Fruit fly (Drosophila melanogaster) whole organism, embryonic: Measurements from ENCODE around the gene CG5388.

Source experiments
- CG11504 ChIP-seq: fragments of 200-800 bp; sonication (Bioruptor generic); optimal IDR thresholded peaks from 3 replicates; lab custom pipeline; 2019; ENCODE audit warnings: missing biosample characterization, mild to moderate bottlenecking, missing genetic modification characterization, moderate library complexity
- CG12391 ChIP-seq: fragments of 200-800 bp; sonication (Bioruptor generic); optimal IDR thresholded peaks from 3 replicates; lab custom pipeline; 2018; ENCODE audit warnings: missing biosample characterization, mild to moderate bottlenecking, missing genetic modification characterization, moderate library complexity
- CG13624 ChIP-seq: fragments of 200-800 bp; sonication (Bioruptor generic); optimal IDR thresholded peaks from 2 replicates; lab custom pipeline; 2016; ENCODE audit warnings: missing biosample characterization, missing genetic modification characterization
- CG14441 ChIP-seq: fragments of 200-800 bp; sonication (Bioruptor generic); IDR thresholded peaks from 2 replicates; pipeline ENCODE4 v1.3.6; 2022; ENCODE audit warnings: missing biosample characterization, missing genetic modification characterization
- CG1647 ChIP-seq: fragments of 200-800 bp; sonication (Bioruptor generic); optimal IDR thresholded peaks from 3 replicates; lab custom pipeline; 2016; ENCODE audit warnings: missing biosample characterization, missing genetic modification characterization
- CG16813 ChIP-seq: fragments of 200-800 bp; sonication (Bioruptor generic); IDR thresholded peaks from 3 replicates; pipeline ENCODE4 v1.3.6; 2022; ENCODE audit warnings: missing biosample characterization, missing genetic modification characterization; ENCODE audit not compliant: partially characterized antibody
- CG17359 ChIP-seq: fragments of 200-800 bp; sonication (Bioruptor generic); optimal IDR thresholded peaks from 3 replicates; lab custom pipeline; 2018; ENCODE audit warnings: missing biosample characterization, mild to moderate bottlenecking, missing genetic modification characterization, moderate library complexity
- CG17361 ChIP-seq: fragments of 200-800 bp; sonication (Bioruptor generic); IDR thresholded peaks from 3 replicates; pipeline ENCODE4 v1.3.6; 2022; ENCODE audit warnings: missing biosample characterization, missing genetic modification characterization
- CG2712 ChIP-seq: fragments of 200-800 bp; optimal IDR thresholded peaks from 3 replicates; lab custom pipeline; 2019; ENCODE audit warnings: missing biosample characterization, mild to moderate bottlenecking, missing genetic modification characterization, moderate library complexity
- CG30403 ChIP-seq: fragments of 200-800 bp; sonication (Bioruptor generic); optimal IDR thresholded peaks from 3 replicates; lab custom pipeline; 2016; ENCODE audit warnings: missing biosample characterization, missing genetic modification characterization
- CG31441 ChIP-seq: fragments of 200-800 bp; sonication (Bioruptor generic); IDR thresholded peaks from 2 replicates; pipeline ENCODE4 v1.3.6; 2022; ENCODE audit warnings: missing biosample characterization, missing genetic modification characterization
- CG3163 ChIP-seq: fragments of 200-800 bp; sonication (Bioruptor generic); optimal IDR thresholded peaks from 3 replicates; lab custom pipeline; 2016; ENCODE audit warnings: missing biosample characterization, missing genetic modification characterization
- CG32772 ChIP-seq: fragments of 200-800 bp; sonication (Bioruptor generic); IDR thresholded peaks from 2 replicates; pipeline ENCODE4 v1.3.6; 2022; ENCODE audit warnings: missing biosample characterization, missing genetic modification characterization
- CG3407 ChIP-seq: fragments of 200-800 bp; sonication (Bioruptor generic); optimal IDR thresholded peaks from 2 replicates; lab custom pipeline; 2018; ENCODE audit warnings: missing biosample characterization, mild to moderate bottlenecking, missing genetic modification characterization
- CG4328 ChIP-seq: fragments of 200-800 bp; sonication (Bioruptor generic); optimal IDR thresholded peaks from 3 replicates; lab custom pipeline; 2017; ENCODE audit warnings: missing biosample characterization, missing genetic modification reagents, missing genetic modification characterization
- CG6272 ChIP-seq: fragments of 200-800 bp; sonication (Bioruptor generic); IDR thresholded peaks from 2 replicates; pipeline ENCODE4 v1.3.6; 2022; ENCODE audit warnings: missing biosample characterization, missing genetic modification characterization
- CG6689 ChIP-seq: fragments of 200-800 bp; sonication (Bioruptor generic); IDR thresholded peaks from 2 replicates; pipeline ENCODE4 v1.3.6; 2022; ENCODE audit warnings: missing biosample characterization, missing genetic modification characterization
- CG7556 ChIP-seq: fragments of 200-800 bp; sonication (Bioruptor generic); optimal IDR thresholded peaks from 2 replicates; lab custom pipeline; 2017; ENCODE audit warnings: missing biosample characterization, mild to moderate bottlenecking, missing genetic modification characterization
- CG7839 ChIP-seq: fragments of 200-800 bp; sonication (Bioruptor generic); optimal IDR thresholded peaks from 3 replicates; lab custom pipeline; 2018; ENCODE audit warnings: missing biosample characterization, mild to moderate bottlenecking, missing genetic modification characterization, moderate library complexity
- CG9876 ChIP-seq: fragments of 200-800 bp; sonication (Bioruptor generic); optimal IDR thresholded peaks from 2 replicates; lab custom pipeline; 2016; ENCODE audit warnings: missing biosample characterization, missing genetic modification characterization
- HLH3B ChIP-seq: fragments of 200-800 bp; sonication (Bioruptor generic); IDR thresholded peaks from 2 replicates; pipeline ENCODE4 v1.3.6; 2022; ENCODE audit warnings: missing biosample characterization, missing genetic modification characterization
- Hr51 ChIP-seq, 2 experiments: fragments of 200-800 bp; sonication (Bioruptor generic); optimal IDR thresholded peaks; 2 replicates in 1 of 2; 3 replicates in 1 of 2; lab custom pipeline; 2016 to 2018; ENCODE audit warnings: missing biosample characterization in 2 of 2, missing genetic modification characterization in 2 of 2, mild to moderate bottlenecking in 1 of 2, moderate library complexity in 1 of 2
- Max ChIP-seq: fragments of 200-800 bp; sonication (Bioruptor generic); optimal IDR thresholded peaks from 2 replicates; lab custom pipeline; 2016; ENCODE audit warnings: missing biosample characterization, mild to moderate bottlenecking, missing genetic modification characterization
- Myb ChIP-seq: fragments of 200-800 bp; sonication (Bioruptor generic); optimal IDR thresholded peaks from 2 replicates; lab custom pipeline; 2016; ENCODE audit warnings: missing biosample characterization, missing genetic modification characterization
- Oli ChIP-seq: fragments of 200-800 bp; sonication (Bioruptor generic); optimal IDR thresholded peaks from 2 replicates; lab custom pipeline; 2018; ENCODE audit warnings: missing biosample characterization, mild to moderate bottlenecking, missing genetic modification characterization, moderate library complexity
- Sox100B ChIP-seq: fragments of 200-800 bp; sonication (Bioruptor generic); optimal IDR thresholded peaks from 3 replicates; lab custom pipeline; 2018; ENCODE audit warnings: missing biosample characterization, mild to moderate bottlenecking, missing genetic modification characterization
- Sox102F ChIP-seq: fragments of 200-800 bp; sonication (Bioruptor generic); optimal IDR thresholded peaks from 2 replicates; lab custom pipeline; 2018; ENCODE audit warnings: missing biosample characterization, mild to moderate bottlenecking, missing genetic modification characterization, moderate library complexity
- bcd ChIP-seq: fragments of 200-800 bp; sonication (Bioruptor generic); optimal IDR thresholded peaks from 2 replicates; lab custom pipeline; 2017; ENCODE audit warnings: missing biosample characterization, mild to moderate bottlenecking, missing genetic modification characterization
- bsh ChIP-seq, 2 experiments: fragments of 200-800 bp; sonication (Bioruptor generic); optimal IDR thresholded peaks; 2 replicates each; lab custom pipeline; 2017 to 2018; ENCODE audit warnings: mild to moderate bottlenecking in 2 of 2, missing biosample characterization in 2 of 2, missing genetic modification characterization in 2 of 2, moderate library complexity in 1 of 2
- chn ChIP-seq: fragments of 200-800 bp; sonication (Bioruptor generic); optimal IDR thresholded peaks from 2 replicates; lab custom pipeline; 2016; ENCODE audit warnings: missing biosample characterization, missing genetic modification characterization
- ci ChIP-seq: fragments of 200-800 bp; sonication (Bioruptor generic); IDR thresholded peaks from 3 replicates; pipeline ENCODE4 v1.3.6; 2022; ENCODE audit warnings: missing biosample characterization, missing genetic modification characterization
- crc ChIP-seq: fragments of 200-800 bp; sonication (Bioruptor generic); optimal IDR thresholded peaks from 2 replicates; lab custom pipeline; 2016; ENCODE audit warnings: missing biosample characterization, missing genetic modification characterization
- croc ChIP-seq: fragments of 200-800 bp; sonication (Bioruptor generic); conservative IDR thresholded peaks from 3 replicates; pipeline ENCODE4 v1.3.6; 2022; ENCODE audit warnings: missing biosample characterization, missing genetic modification characterization
- crp ChIP-seq, 2 experiments: fragments of 200-800 bp; sonication (Bioruptor generic); optimal IDR thresholded peaks; 2 replicates in 1 of 2; 3 replicates in 1 of 2; lab custom pipeline; 2017; ENCODE audit warnings: missing biosample characterization in 2 of 2, missing genetic modification characterization in 2 of 2, mild to moderate bottlenecking in 1 of 2, moderate library complexity in 1 of 2
- dysf ChIP-seq: fragments of 200-800 bp; sonication (Bioruptor generic); IDR thresholded peaks from 3 replicates; pipeline ENCODE4 v1.3.6; 2022; ENCODE audit warnings: missing biosample characterization, missing genetic modification characterization
- fd96Cb ChIP-seq: fragments of 200-800 bp; sonication (Bioruptor generic); optimal IDR thresholded peaks from 2 replicates; lab custom pipeline; 2018; ENCODE audit warnings: missing biosample characterization, mild to moderate bottlenecking, missing genetic modification characterization, moderate library complexity
- gem ChIP-seq: fragments of 200-800 bp; sonication (Bioruptor generic); optimal IDR thresholded peaks from 2 replicates; lab custom pipeline; 2019; ENCODE audit warnings: missing biosample characterization, mild to moderate bottlenecking, missing genetic modification characterization, moderate library complexity
- lmd ChIP-seq: fragments of 200-800 bp; sonication (Bioruptor generic); IDR thresholded peaks from 2 replicates; pipeline ENCODE4 v1.3.6; 2022; ENCODE audit warnings: missing biosample characterization, missing genetic modification characterization
- nau ChIP-seq: fragments of 200-800 bp; sonication (Bioruptor generic); optimal IDR thresholded peaks from 3 replicates; lab custom pipeline; 2017; ENCODE audit warnings: missing biosample characterization, mild to moderate bottlenecking, missing genetic modification characterization, missing genetic modification reagents
- nmo ChIP-seq: fragments of 200-800 bp; sonication (Bioruptor generic); optimal IDR thresholded peaks from 2 replicates; lab custom pipeline; 2018; ENCODE audit warnings: missing biosample characterization, mild to moderate bottlenecking, missing genetic modification characterization, moderate library complexity
- phol ChIP-seq: fragments of 200-800 bp; sonication (Bioruptor generic); optimal IDR thresholded peaks from 3 replicates; lab custom pipeline; 2018; ENCODE audit warnings: missing biosample characterization, mild to moderate bottlenecking, missing genetic modification characterization, moderate library complexity
- pita ChIP-seq: fragments of 200-800 bp; sonication (Bioruptor generic); optimal IDR thresholded peaks from 2 replicates; lab custom pipeline; 2017; ENCODE audit warnings: missing biosample characterization, mild to moderate bottlenecking, missing genetic modification characterization
- sens ChIP-seq: fragments of 200-800 bp; sonication (Bioruptor generic); peaks from one replicate; lab custom pipeline; 2016; ENCODE audit warnings: missing biosample characterization, missing genetic modification characterization
- slbo ChIP-seq: fragments of 200-800 bp; sonication (Bioruptor generic); IDR thresholded peaks from 2 replicates; pipeline ENCODE4 v1.3.6; 2022; ENCODE audit warnings: missing biosample characterization, missing genetic modification characterization
- stc ChIP-seq: fragments of 200-800 bp; sonication (Bioruptor generic); IDR thresholded peaks from 2 replicates; pipeline ENCODE4 v1.3.6; 2022; ENCODE audit warnings: missing biosample characterization, missing genetic modification characterization
- unpg ChIP-seq: fragments of 200-800 bp; sonication (Bioruptor generic); optimal IDR thresholded peaks from 3 replicates; lab custom pipeline; 2018; ENCODE audit warnings: missing biosample characterization, mild to moderate bottlenecking, missing genetic modification characterization, moderate library complexity
- usp ChIP-seq: fragments of >200 bp; optimal IDR thresholded peaks from 2 replicates; lab custom pipeline; 2017; ENCODE audit warnings: missing biosample characterization, missing genetic modification characterization
- wdn ChIP-seq: fragments of 200-800 bp; sonication (Bioruptor generic); IDR thresholded peaks from 2 replicates; pipeline ENCODE4 v1.3.6; 2022; ENCODE audit warnings: missing biosample characterization, missing genetic modification characterization
- zf30C ChIP-seq: fragments of 200-800 bp; sonication (Bioruptor generic); optimal IDR thresholded peaks from 3 replicates; lab custom pipeline; 2018; ENCODE audit warnings: missing biosample characterization, mild to moderate bottlenecking, missing genetic modification characterization

CG5388 gene

dm6 chr3R:22328665-22329350, 11.3 kb downstream of the CG5388 start, which contains the start of gene CG7080 (continued):
- TF ChIP-seq Hr51 (GFP tag; optimal IDR thresholded peaks at IDR 0.05; lab: Kevin White, UChicago) = peak in 1 of 2 experiments; percentile 72
- no peak for TF ChIP-seq crc (GFP tag; lab: Kevin White, UChicago)
- peak; percentile 1 for TF ChIP-seq nau
- TF ChIP-seq Sox102F (GFP tag; lab: Kevin White, UChicago) = peak; percentile 74
- TF ChIP-seq CG6689 (GFP tag; lab: Robert Waterston, UW) = 0 out of 2 replicates have a peak, but pooled peaks have one; percentile 25
- TF ChIP-seq CG4328 (GFP tag; lab: Kevin White, UChicago) = no peak
- peak; percentile 7 for TF ChIP-seq nmo (GFP tag; lab: Kevin White, UChicago)
- peak; percentile 27; the same call in 1 of the 2 replicates for TF ChIP-seq HLH3B (GFP tag; lab: Robert Waterston, UW)
- TF ChIP-seq fd96Cb = peak; percentile 50
- peak; percentile 54 for TF ChIP-seq CG17359 (tag; lab: Kevin White, UChicago)
- TF ChIP-seq CG12391 (tag; lab: Kevin White, UChicago) = no peak
- 0 out of 2 replicates have a peak, but pooled peaks have one; percentile 41 for TF ChIP-seq CG32772
- no peak for TF ChIP-seq CG7556
- TF ChIP-seq pita (GFP tag; lab: Kevin White, UChicago) = no peak
- TF ChIP-seq bcd (GFP tag; lab: Kevin White, UChicago) = no peak
- TF ChIP-seq Max (GFP tag; lab: Kevin White, UChicago) = no peak
- TF ChIP-seq dysf = 0 out of 3 replicates have a peak, but pooled peaks have one; percentile 20
- TF ChIP-seq CG7839 (tag; lab: Kevin White, UChicago) = peak; percentile 27
- TF ChIP-seq Oli (tag; lab: Kevin White, UChicago) = peak; percentile 37
- TF ChIP-seq ci (GFP tag; lab: Robert Waterston, UW) = peak; percentile 45; the same call in 1 of the 3 replicates
- TF ChIP-seq gem (tag; lab: Kevin White, UChicago) = peak; percentile 66
- TF ChIP-seq slbo (GFP tag; lab: Robert Waterston, UW) = no peak
- TF ChIP-seq CG17361 (GFP tag; lab: Robert Waterston, UW) = 0 out of 3 replicates have a peak, but pooled peaks have one; percentile 32
- no peak for TF ChIP-seq CG16813 (GFP tag; lab: Robert Waterston, UW)
- TF ChIP-seq Sox100B (GFP tag; lab: Kevin White, UChicago) = peak; percentile 34
- TF ChIP-seq CG6272 (GFP tag; lab: Robert Waterston, UW) = 0 out of 2 replicates have a peak, but pooled peaks have one; percentile 29
- peak; percentile 29 for TF ChIP-seq CG30403
- peak; percentile 29; the same call in 1 of the 2 replicates for TF ChIP-seq CG14441
- no peak for TF ChIP-seq crp (GFP tag; optimal IDR thresholded peaks at IDR 0.05; lab: Kevin White, UChicago)
- TF ChIP-seq usp (GFP tag; lab: Kevin White, UChicago) = no peak
- no peak for TF ChIP-seq CG9876
- TF ChIP-seq phol (tag; lab: Kevin White, UChicago) = no peak
- TF ChIP-seq Myb (GFP tag; lab: Kevin White, UChicago) = no peak
- peak; percentile 66 for TF ChIP-seq CG31441 (GFP tag; lab: Robert Waterston, UW)
- TF ChIP-seq lmd (GFP tag; lab: Robert Waterston, UW) = peak; percentile 31; the same call in 1 of the 2 replicates
- peak; percentile 41 for TF ChIP-seq unpg

DNA sequence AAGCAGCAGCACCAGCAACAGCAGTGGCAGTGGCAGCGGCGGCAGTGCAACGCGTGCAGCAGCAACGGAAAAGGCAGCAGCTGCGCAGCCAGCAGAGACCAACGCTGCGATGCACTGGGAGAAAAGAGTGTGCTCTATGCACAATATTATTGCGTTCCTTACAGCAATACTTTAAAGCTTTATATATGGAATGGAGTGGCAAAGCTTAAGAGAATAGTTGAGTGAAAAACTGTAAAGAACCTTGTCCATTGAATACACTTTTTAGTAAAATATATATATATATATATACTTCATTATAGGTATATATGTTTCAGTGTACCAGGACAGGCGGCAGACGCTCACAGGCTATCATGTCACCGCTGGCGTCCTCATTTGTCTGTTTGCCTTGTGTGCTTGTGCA, 15.4 kb downstream of the CG5388 start:
- no peak for TF ChIP-seq wdn (GFP tag; lab: Robert Waterston, UW)
- no peak for TF ChIP-seq chn (GFP tag; lab: Kevin White, UChicago)
- TF ChIP-seq CG31441 (GFP tag; lab: Robert Waterston, UW) = peak; percentile 34; the same call in 1 of the 2 replicates
- no peak for TF ChIP-seq CG13624 (GFP tag; lab: Kevin White, UChicago)
- no peak for TF ChIP-seq stc
- peak; percentile 6 for TF ChIP-seq CG3407 (GFP tag; lab: Kevin White, UChicago)
- TF ChIP-seq CG1647 (GFP tag; lab: Kevin White, UChicago) = no peak
- TF ChIP-seq CG3163 (GFP tag; lab: Kevin White, UChicago) = no peak
- TF ChIP-seq zf30C (GFP tag; lab: Kevin White, UChicago) = peak; percentile 62
- 0 out of 3 replicates have a peak, but pooled peaks have one; percentile 33 for TF ChIP-seq croc (GFP tag; lab: Robert Waterston, UW)
- no peak for TF ChIP-seq CG11504 (tag; lab: Kevin White, UChicago)
- TF ChIP-seq sens (GFP tag; lab: Kevin White, UChicago) = peak; percentile 32
- peak; percentile 63 for TF ChIP-seq bsh (GFP tag; optimal IDR thresholded peaks at IDR 0.05; lab: Kevin White, UChicago)
- no peak for TF ChIP-seq CG6689 (GFP tag; lab: Robert Waterston, UW)
- TF ChIP-seq CG2712 = peak; percentile 53
